Fruit fly (Drosophila melanogaster) whole organism, pupa: ENCODE results near the gene topi.

Source experiments
- CG10348 ChIP-seq: fragments of 200-800 bp; sonication (Bioruptor generic); IDR thresholded peaks from 2 replicates; pipeline ENCODE4 v1.3.6; 2022; ENCODE audit warnings: missing biosample characterization, missing genetic modification characterization
- CG12605 ChIP-seq: fragments of 200-800 bp; sonication (Bioruptor generic); IDR thresholded peaks from 2 replicates; pipeline ENCODE4 v1.3.6; 2022; ENCODE audit warnings: missing biosample characterization, missing genetic modification characterization
- CG13204 ChIP-seq: fragments of 200-800 bp; sonication (Bioruptor generic); optimal IDR thresholded peaks from 2 replicates; lab custom pipeline; 2018; ENCODE audit warnings: missing biosample characterization, mild to moderate bottlenecking, missing genetic modification characterization, moderate library complexity
- CG14655 ChIP-seq: fragments of 200-800 bp; sonication (Bioruptor generic); optimal IDR thresholded peaks from 3 replicates; lab custom pipeline; 2017; ENCODE audit warnings: mild to moderate bottlenecking, missing biosample characterization, missing genetic modification reagents, missing genetic modification characterization
- CG15710 ChIP-seq: fragments of 200-800 bp; sonication (Bioruptor generic); optimal IDR thresholded peaks from 2 replicates; lab custom pipeline; 2018; ENCODE audit warnings: missing biosample characterization, mild to moderate bottlenecking, missing genetic modification characterization, moderate library complexity
- CG17806 ChIP-seq: fragments of 200-800 bp; sonication (Bioruptor generic); optimal IDR thresholded peaks from 2 replicates; lab custom pipeline; 2018; ENCODE audit warnings: missing biosample characterization, mild to moderate bottlenecking, missing genetic modification characterization, moderate library complexity
- CG32121 ChIP-seq: fragments of 200-800 bp; sonication (Bioruptor generic); IDR thresholded peaks from 2 replicates; pipeline ENCODE4 v1.3.6; 2022; ENCODE audit warnings: missing biosample characterization, missing genetic modification characterization
- CG34367 ChIP-seq: fragments of 200-800 bp; sonication (Bioruptor generic); optimal IDR thresholded peaks from 2 replicates; lab custom pipeline; 2018; ENCODE audit warnings: missing biosample characterization, mild to moderate bottlenecking, missing genetic modification characterization
- CG4496 ChIP-seq: fragments of 200-800 bp; sonication (Bioruptor generic); IDR thresholded peaks from 3 replicates; pipeline ENCODE4 v1.3.6; 2022; ENCODE audit warnings: missing biosample characterization, missing genetic modification characterization
- CG8159 ChIP-seq: fragments of 200-800 bp; sonication (Bioruptor generic); optimal IDR thresholded peaks from 3 replicates; lab custom pipeline; 2018; ENCODE audit warnings: missing biosample characterization, mild to moderate bottlenecking, missing genetic modification characterization, moderate library complexity
- CG8301 ChIP-seq: fragments of 200-800 bp; sonication (Bioruptor generic); optimal IDR thresholded peaks from 2 replicates; lab custom pipeline; 2018; ENCODE audit warnings: missing biosample characterization, mild to moderate bottlenecking, missing genetic modification characterization
- CG9948 ChIP-seq: fragments of 200-800 bp; sonication (Bioruptor generic); optimal IDR thresholded peaks from 2 replicates; lab custom pipeline; 2018; ENCODE audit warnings: missing biosample characterization, mild to moderate bottlenecking, missing genetic modification characterization, moderate library complexity
- D1 ChIP-seq: fragments of 200-800 bp; sonication (Bioruptor generic); optimal IDR thresholded peaks from 2 replicates; lab custom pipeline; 2018; ENCODE audit warnings: missing biosample characterization, mild to moderate bottlenecking, missing genetic modification characterization, moderate library complexity
- EcR ChIP-seq: fragments of 200-800 bp; sonication (Bioruptor generic); optimal IDR thresholded peaks from 3 replicates; lab custom pipeline; 2019; ENCODE audit warnings: missing biosample characterization, missing genetic modification characterization, mild to moderate bottlenecking, moderate library complexity, missing genetic modification reagents
- Ets98B ChIP-seq: fragments of 200-800 bp; sonication (Bioruptor generic); IDR thresholded peaks from 2 replicates; pipeline ENCODE4 v1.3.6; 2022; ENCODE audit warnings: missing biosample characterization, missing genetic modification characterization
- Pif1A ChIP-seq: fragments of 200-800 bp; sonication (Bioruptor generic); optimal IDR thresholded peaks from 3 replicates; lab custom pipeline; 2016; ENCODE audit warnings: missing biosample characterization, missing genetic modification characterization
- Pif1B ChIP-seq: fragments of 200-800 bp; sonication (Bioruptor generic); optimal IDR thresholded peaks from 3 replicates; lab custom pipeline; 2016; ENCODE audit warnings: missing biosample characterization, missing genetic modification characterization
- Snoo ChIP-seq: fragments of 200-800 bp; sonication (Bioruptor generic); optimal IDR thresholded peaks from 3 replicates; lab custom pipeline; 2017; ENCODE audit warnings: missing biosample characterization, mild to moderate bottlenecking, missing genetic modification characterization, inconsistent platforms
- fd96Ca ChIP-seq: fragments of 200-800 bp; sonication (Bioruptor generic); IDR thresholded peaks from 3 replicates; pipeline ENCODE4 v1.3.6; 2022; ENCODE audit warnings: missing biosample characterization, missing genetic modification characterization
- gl ChIP-seq: fragments of 200-800 bp; sonication (Bioruptor generic); optimal IDR thresholded peaks from 2 replicates; lab custom pipeline; 2018; ENCODE audit warnings: missing biosample characterization, mild to moderate bottlenecking, missing genetic modification characterization
- rn ChIP-seq: fragments of 200-800 bp; sonication (Bioruptor generic); IDR thresholded peaks from 2 replicates; pipeline ENCODE4 v1.3.6; 2022; ENCODE audit warnings: missing biosample characterization, missing genetic modification characterization

topi gene

dm6 chr3R:9774821-9775220 is at the start of gene topi:
Gene topi (plus strand): TSS chr3R:9775121.
- TF ChIP-seq CG34367 (tag; lab: Kevin White, UChicago) (no peak), CG12605 (GFP tag; lab: Robert Waterston, UW) (no peak), fd96Ca (no peak), CG14655 (no peak), CG32121 (no peak), CG17806 (no peak), Ets98B (GFP tag; lab: Robert Waterston, UW) (no peak), CG8159 (no peak), CG9948 (tag; lab: Kevin White, UChicago) (no peak), CG10348 (no peak), CG8301 (tag; lab: Kevin White, UChicago) (no peak), gl (tag; lab: Kevin White, UChicago) (no peak), rn (GFP tag; lab: Robert Waterston, UW) (no peak)
- TF ChIP-seq, all 21 proteins: peak for 0

DNA sequence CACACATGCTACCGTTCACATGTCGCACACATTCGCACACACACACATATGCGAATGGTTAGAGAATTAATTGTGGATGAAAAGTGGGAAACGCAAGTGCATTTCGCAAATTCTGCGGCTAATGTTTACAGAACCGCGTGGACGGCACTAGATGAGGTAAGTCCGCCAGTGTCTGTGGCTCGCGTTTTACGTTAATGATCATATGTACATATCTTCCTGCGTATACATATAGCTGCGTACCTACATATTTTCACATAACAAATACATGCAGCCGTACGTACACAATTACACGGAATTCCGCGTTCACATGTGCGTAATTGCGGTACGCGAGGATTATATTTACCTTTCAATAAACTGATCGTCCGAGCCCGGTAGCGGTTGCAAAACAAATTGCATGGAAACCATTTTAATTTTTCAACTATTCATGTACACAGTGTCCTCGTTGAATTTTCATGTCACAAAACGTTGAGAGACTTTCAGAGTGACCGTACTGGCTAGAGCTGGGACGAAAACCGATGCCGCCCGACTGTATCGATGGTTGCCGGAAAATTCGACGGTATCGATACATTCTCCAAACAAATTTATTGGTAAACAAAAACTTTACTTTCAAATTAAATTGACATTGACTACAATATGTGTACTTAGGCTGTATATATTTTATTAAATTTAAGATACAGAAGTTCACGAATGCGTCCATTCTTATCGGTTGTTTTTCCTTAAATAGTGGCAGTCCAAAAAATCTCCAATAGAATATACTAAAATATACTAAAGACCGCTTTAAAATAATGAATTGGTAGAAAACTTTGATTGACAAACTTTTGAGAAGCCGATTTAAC is 49.6 kb upstream of the topi start, which contains the start of gene hyd:
TSS of gene hyd (minus strand) at position 495 of the 836 bp plus-strand sequence.
- TF ChIP-seq Snoo (tag; lab: Kevin White, UChicago) (no peak), CG13204 (GFP tag; lab: Kevin White, UChicago) (no peak), fd96Ca (no peak), CG4496 (no peak), Pif1A (GFP tag; lab: Kevin White, UChicago) (no peak), CG17806 (no peak), rn (GFP tag; lab: Robert Waterston, UW) (no peak), Pif1B (no peak), D1 (tag; lab: Kevin White, UChicago) (no peak), CG8159 (no peak), CG8301 (tag; lab: Kevin White, UChicago) (no peak), CG34367 (tag; lab: Kevin White, UChicago) (no peak), Ets98B (GFP tag; lab: Robert Waterston, UW) (no peak), CG9948 (tag; lab: Kevin White, UChicago) (no peak), CG15710 (tag; lab: Kevin White, UChicago) (no peak), CG32121 (no peak), CG12605 (GFP tag; lab: Robert Waterston, UW) (no peak), CG10348 (no peak), gl (tag; lab: Kevin White, UChicago) (no peak)

DNA sequence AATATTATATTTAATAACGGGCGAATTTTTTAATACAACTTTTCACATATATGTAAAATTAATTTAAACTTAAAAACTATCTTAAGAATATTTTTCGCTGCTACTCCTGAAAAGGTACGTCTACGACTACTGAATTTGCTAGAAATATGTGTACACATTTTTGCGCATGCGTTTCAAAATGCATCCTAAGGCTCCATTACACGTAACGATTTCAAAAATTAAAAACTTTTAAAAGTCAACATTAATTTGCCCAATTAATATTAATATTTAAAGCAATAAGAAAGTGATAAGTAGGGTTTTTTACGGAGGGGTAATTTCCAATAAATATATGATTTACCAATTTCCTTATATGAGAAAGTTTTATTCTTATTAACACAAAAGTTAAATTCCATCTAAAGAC is 44.1 kb upstream of the topi start, which contains the start of gene FoxP:
TSS of gene FoxP (minus strand) at position 89 of the 400 bp plus-strand sequence.
- TF ChIP-seq CG9948 (tag; lab: Kevin White, UChicago) (no peak), CG32121 (no peak), Pif1B (no peak), EcR (GFP tag; lab: Kevin White, UChicago) (no peak), CG13204 (GFP tag; lab: Kevin White, UChicago) (no peak), gl (tag; lab: Kevin White, UChicago) (no peak), fd96Ca (no peak), CG8159 (no peak), CG34367 (tag; lab: Kevin White, UChicago) (no peak), CG4496 (no peak), CG10348 (no peak), Pif1A (GFP tag; lab: Kevin White, UChicago) (no peak), CG14655 (no peak), CG8301 (tag; lab: Kevin White, UChicago) (no peak), D1 (tag; lab: Kevin White, UChicago) (no peak), CG17806 (no peak), CG15710 (tag; lab: Kevin White, UChicago) (no peak), Ets98B (GFP tag; lab: Robert Waterston, UW) (no peak)

DNA sequence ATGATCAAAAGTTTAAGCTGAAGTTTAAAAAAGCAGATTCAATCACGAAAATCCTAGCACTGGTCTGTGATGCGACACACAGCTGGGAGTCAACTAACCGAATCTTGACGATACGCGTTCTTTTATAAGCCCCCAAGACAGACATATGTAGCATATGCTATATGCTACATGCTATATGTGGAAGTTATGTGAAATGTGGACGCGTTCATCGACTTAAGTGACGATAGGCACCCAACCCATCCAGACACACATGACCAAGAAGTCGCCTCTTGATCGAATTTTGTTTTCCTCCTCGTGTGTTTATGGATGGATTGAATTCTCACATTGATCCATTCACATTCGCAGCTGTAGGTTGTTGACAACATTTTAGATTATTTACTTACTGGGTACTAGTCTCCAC is 41.8 kb upstream of the topi start, which contains the start of gene alphaTub85E:
TSS of gene alphaTub85E (minus strand) at position 101 of the 400 bp plus-strand sequence.
- TF ChIP-seq CG34367 (tag; lab: Kevin White, UChicago) (no peak), CG32121 (no peak), CG4496 (no peak), CG15710 (tag; lab: Kevin White, UChicago) (no peak), CG17806 (no peak), CG14655 (no peak), gl (tag; lab: Kevin White, UChicago) (no peak), EcR (GFP tag; lab: Kevin White, UChicago) (no peak), CG8159 (no peak)
- TF ChIP-seq, all 21 proteins: peak for 0

dm6 chr3R:9735151-9735550 is 39.8 kb upstream of the topi start:
- TF ChIP-seq Pif1B (no peak), EcR (GFP tag; lab: Kevin White, UChicago) (no peak), CG34367 (tag; lab: Kevin White, UChicago) (no peak), CG14655 (no peak), Pif1A (GFP tag; lab: Kevin White, UChicago) (no peak), rn (GFP tag; lab: Robert Waterston, UW) (no peak), CG8301 (tag; lab: Kevin White, UChicago) (no peak), CG15710 (tag; lab: Kevin White, UChicago) (no peak), CG10348 (no peak), CG12605 (GFP tag; lab: Robert Waterston, UW) (no peak), CG4496 (no peak), CG8159 (no peak), Snoo (tag; lab: Kevin White, UChicago) (no peak)

DNA sequence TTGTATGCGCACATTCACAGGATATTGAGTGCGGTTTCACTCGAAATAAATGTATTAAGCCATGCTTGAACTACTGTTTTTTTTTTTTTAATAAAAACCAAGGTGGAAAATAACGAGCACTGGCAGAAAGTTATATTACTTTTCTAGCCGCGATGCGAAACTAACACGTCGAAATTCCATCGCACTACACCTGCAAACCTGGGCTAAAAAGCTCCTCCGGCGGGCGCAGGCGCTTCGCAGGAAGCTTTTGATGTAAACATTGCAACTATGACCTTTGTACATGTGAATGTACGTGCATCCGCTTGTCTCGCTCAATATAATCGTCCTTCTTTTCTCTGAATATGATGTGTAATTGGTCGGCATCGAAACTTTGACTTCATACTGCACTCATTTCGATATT is 35.1 kb upstream of the topi start, which contains the start of gene side-VII:
TSS of gene side-VII (minus strand) at position 187 of the 400 bp plus-strand sequence.
- TF ChIP-seq CG14655: no peak
- no peak for TF ChIP-seq CG32121
- no peak for TF ChIP-seq CG4496
- TF ChIP-seq EcR (GFP tag; lab: Kevin White, UChicago): no peak
- TF ChIP-seq CG17806: no peak
- no peak for TF ChIP-seq CG15710 (tag; lab: Kevin White, UChicago)
- TF ChIP-seq Pif1B: no peak
- no peak for TF ChIP-seq rn (GFP tag; lab: Robert Waterston, UW)
- no peak for TF ChIP-seq Ets98B (GFP tag; lab: Robert Waterston, UW)
- TF ChIP-seq Pif1A (GFP tag; lab: Kevin White, UChicago): no peak
- no peak for TF ChIP-seq CG10348
- no peak for TF ChIP-seq Snoo (tag; lab: Kevin White, UChicago)
- TF ChIP-seq D1 (tag; lab: Kevin White, UChicago): no peak
